Worm (Caenorhabditis elegans): ENCODE measurements around the gene T09F5.2.

The T09F5.2 gene

DNA sequence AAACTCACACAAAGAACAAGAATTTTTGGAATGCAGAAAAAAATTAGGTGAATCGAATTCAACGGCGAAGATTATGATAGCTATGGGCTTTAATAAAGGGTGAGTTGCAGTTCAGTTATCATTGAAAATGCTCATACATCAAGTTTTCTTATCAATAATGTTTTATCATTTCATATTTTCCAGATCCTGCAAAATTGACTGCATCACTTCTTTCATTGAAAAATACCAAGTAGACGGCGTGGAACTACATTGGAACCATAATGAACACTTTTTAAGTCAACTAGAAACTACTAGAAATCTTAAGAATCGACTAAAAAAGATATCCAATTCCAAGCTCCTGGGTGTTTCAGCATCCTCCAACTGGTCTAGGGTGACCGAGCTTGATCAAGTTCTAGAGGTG is 7.5 kb upstream of the T09F5.2 start, which contains the start of gene K08F9.1:
Gene K08F9.1, minus strand, starts transcription at position 101 of the 400 bp plus-strand sequence.
- TF ChIP-seq dsc-1 (tag; optimal IDR thresholded peaks at IDR 0.05), result no peak
- no peak for TF ChIP-seq ets-5 (GFP tag; IDR thresholded peaks at IDR 0.05)
- no peak for TF ChIP-seq nhr-84 (tag; optimal IDR thresholded peaks at IDR 0.05)
- no peak for TF ChIP-seq elt-3 (tag; optimal IDR thresholded peaks at IDR 0.05)
- TF ChIP-seq ztf-11 (tag; optimal IDR thresholded peaks at IDR 0.05), result no peak
- TF ChIP-seq nhr-71 (tag; optimal IDR thresholded peaks at IDR 0.05), result no peak
- no peak for TF ChIP-seq fkh-8 (tag; optimal IDR thresholded peaks at IDR 0.05)
- no peak for TF ChIP-seq sup-37 (GFP tag; optimal IDR thresholded peaks at IDR 0.05)
- no peak for TF ChIP-seq fos-1 (tag; optimal IDR thresholded peaks at IDR 0.05)
- no peak for TF ChIP-seq unc-86 (tag; optimal IDR thresholded peaks at IDR 0.05)

DNA sequence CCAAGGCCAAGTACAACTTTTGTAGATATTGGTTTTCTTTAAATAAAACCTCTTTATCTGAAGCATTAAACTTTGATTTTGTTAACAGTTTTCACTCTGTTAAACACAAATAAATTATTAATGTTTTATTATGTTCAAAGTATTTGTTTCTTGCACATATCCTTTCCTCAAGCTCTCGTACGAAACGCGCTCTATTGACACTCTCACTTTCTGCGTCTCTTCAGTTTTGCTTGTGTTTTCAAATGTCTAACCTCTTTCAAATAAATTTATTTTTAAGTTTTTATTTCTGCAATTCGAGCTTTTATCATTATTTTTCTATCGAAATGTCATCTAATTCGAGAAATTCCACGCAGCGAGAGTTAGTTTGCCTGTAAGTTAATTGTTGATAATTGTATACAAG is 7.0 kb upstream of the T09F5.2 start, which contains the start of gene K08F9.4:
Gene K08F9.4, plus strand, starts transcription at position 222 of the 400 bp plus-strand sequence.
- TF ChIP-seq nhr-90 (tag; optimal IDR thresholded peaks at IDR 0.05; ENCODE audit: poor library complexity), result peak; percentile 75
- peak; percentile 13 for TF ChIP-seq fkh-8 (tag; optimal IDR thresholded peaks at IDR 0.05)
- TF ChIP-seq Y116A8C.19 (tag; optimal IDR thresholded peaks at IDR 0.05; ENCODE audit: borderline replicate concordance), result no peak
- no peak for TF ChIP-seq mab-9 (GFP tag; IDR thresholded peaks at IDR 0.05)
- TF ChIP-seq mep-1 (tag; optimal IDR thresholded peaks at IDR 0.05), result peak; percentile 83
- no peak for TF ChIP-seq ceh-8 (GFP tag; optimal IDR thresholded peaks at IDR 0.05)
- no peak for TF ChIP-seq lin-39 (tag; optimal IDR thresholded peaks at IDR 0.05)
- TF ChIP-seq ces-1 (GFP tag; optimal IDR thresholded peaks at IDR 0.05), result no peak
- TF ChIP-seq lir-3 (tag; optimal IDR thresholded peaks at IDR 0.05; ENCODE audit: poor library complexity), result peak; percentile 46
- TF ChIP-seq mdl-1 (tag; optimal IDR thresholded peaks at IDR 0.05), result no peak
- TF ChIP-seq zag-1 (tag; optimal IDR thresholded peaks at IDR 0.05), result no peak
- TF ChIP-seq nhr-11 (tag; optimal IDR thresholded peaks at IDR 0.05), result no peak
- no peak for TF ChIP-seq elt-2 (tag; optimal IDR thresholded peaks at IDR 0.05)
- no peak for TF ChIP-seq nhr-77 (tag; optimal IDR thresholded peaks at IDR 0.05)
- no peak for TF ChIP-seq ets-5 (GFP tag; IDR thresholded peaks at IDR 0.05)
- TF ChIP-seq ceh-88 (GFP tag; IDR thresholded peaks at IDR 0.05), result no peak
- TF ChIP-seq fkh-10 (GFP tag; optimal IDR thresholded peaks at IDR 0.05), result no peak
- TF ChIP-seq C34B4.2 (tag; optimal IDR thresholded peaks at IDR 0.05), result no peak
- no peak for TF ChIP-seq efl-3 (GFP tag; optimal IDR thresholded peaks at IDR 0.05)
- peak; percentile 70 for TF ChIP-seq skn-1 (tag; optimal IDR thresholded peaks at IDR 0.05)
- TF ChIP-seq unc-130 (tag; optimal IDR thresholded peaks at IDR 0.05), result peak; percentile 70
- no peak for TF ChIP-seq sox-4 (tag; optimal IDR thresholded peaks at IDR 0.05)
- no peak for TF ChIP-seq sptf-1 (tag; optimal IDR thresholded peaks at IDR 0.05)
- TF ChIP-seq dsc-1 (tag; optimal IDR thresholded peaks at IDR 0.05), result no peak
- TF ChIP-seq ceh-82 (tag; optimal IDR thresholded peaks at IDR 0.05), result peak; percentile 24 to 71 (median 55)
- no peak for TF ChIP-seq unc-30 (tag; optimal IDR thresholded peaks at IDR 0.05)
- no peak for TF ChIP-seq fos-1 (tag; optimal IDR thresholded peaks at IDR 0.05)
- no peak for TF ChIP-seq nhr-28 (tag; optimal IDR thresholded peaks at IDR 0.05)
- peak; percentile 81 for TF ChIP-seq lin-14 (GFP tag; optimal IDR thresholded peaks at IDR 0.05)
- no peak for TF ChIP-seq sup-37 (GFP tag; optimal IDR thresholded peaks at IDR 0.05)
- TF ChIP-seq mef-2 (tag; optimal IDR thresholded peaks at IDR 0.05), result no peak
- peak; percentile 55 for TF ChIP-seq nhr-237 (tag; optimal IDR thresholded peaks at IDR 0.05)
- no peak for TF ChIP-seq pag-3 (tag; optimal IDR thresholded peaks at IDR 0.05; ENCODE audit: borderline replicate concordance, insufficient read depth)
- TF ChIP-seq snu-23 (GFP tag; optimal IDR thresholded peaks at IDR 0.05), result peak; percentile 79
- TF ChIP-seq aha-1 (tag; optimal IDR thresholded peaks at IDR 0.05), result no peak
- no peak for TF ChIP-seq ceh-90 (tag; optimal IDR thresholded peaks at IDR 0.05)
- peak; percentile 51 for TF ChIP-seq swsn-7 (tag; optimal IDR thresholded peaks at IDR 0.05)
- TF ChIP-seq isw-1 (GFP tag; IDR thresholded peaks at IDR 0.05), result no peak
- TF ChIP-seq nhr-19 (GFP tag; conservative IDR thresholded peaks at IDR 0.05), result no peak
- no peak for TF ChIP-seq egl-13 (tag; optimal IDR thresholded peaks at IDR 0.05)
- peak; percentile 75 to 83 (median 79) for TF ChIP-seq dpl-1 (GFP tag; optimal IDR thresholded peaks at IDR 0.05)
- no peak for TF ChIP-seq ceh-63 (GFP tag; optimal IDR thresholded peaks at IDR 0.05)
- TF ChIP-seq pqm-1 (tag; optimal IDR thresholded peaks at IDR 0.05), result no peak
- TF ChIP-seq xbp-1 (tag; optimal IDR thresholded peaks at IDR 0.05), result peak; percentile 63
- peak; percentile 2 for TF ChIP-seq vab-15 (tag; optimal IDR thresholded peaks at IDR 0.05)
- no peak for TF ChIP-seq zip-4 (GFP tag; optimal IDR thresholded peaks at IDR 0.05)
